Fruit fly (Drosophila melanogaster): Measurements from ENCODE around the gene Cox10.
A peak's percentile ranks its signal among the peaks of the same experiment; 100 is the strongest.

The Cox10 gene

dm6 chr2L:10339212-10339721, 8.0 kb downstream of the Cox10 start, which contains the start of gene SamDC (continued):
- TF ChIP-seq trh (GFP tag; optimal IDR thresholded peaks at IDR 0.05): no peak
- peak; percentile 16 for TF ChIP-seq CG7786 (GFP tag; optimal IDR thresholded peaks at IDR 0.05)
- TF ChIP-seq Doc3 (GFP tag; IDR thresholded peaks at IDR 0.05; ENCODE audit: partially characterized antibody): peak; percentile 68
- TF ChIP-seq corto (GFP tag; optimal IDR thresholded peaks at IDR 0.05): peak; percentile 19
- no peak for TF ChIP-seq luna (GFP tag; optimal IDR thresholded peaks at IDR 0.05)
- peak; percentile 87 for TF ChIP-seq CG6791 (GFP tag; IDR thresholded peaks at IDR 0.05; ENCODE audit: partially characterized antibody)
- TF ChIP-seq CG10267 (tag; optimal IDR thresholded peaks at IDR 0.05): peak; percentile 58
- TF ChIP-seq nerfin-1 (tag; optimal IDR thresholded peaks at IDR 0.05): no peak
- TF ChIP-seq ci (GFP tag; IDR thresholded peaks at IDR 0.05): peak; percentile 66; the same call in 2 of the 3 replicates
- TF ChIP-seq pan (optimal IDR thresholded peaks at IDR 0.05): no peak
- peak in 1 of 2 experiments; percentile 49 for TF ChIP-seq pan (GFP tag; optimal IDR thresholded peaks at IDR 0.05 in 1 of 2, IDR thresholded peaks at IDR 0.05 in 1 of 2)
- TF ChIP-seq CG34224 (GFP tag; IDR thresholded peaks at IDR 0.05; ENCODE audit: partially characterized antibody): peak; percentile 79
- no peak for TF ChIP-seq wor (GFP tag; IDR thresholded peaks at IDR 0.05)
- peak; percentile 4 for TF ChIP-seq Max (GFP tag; optimal IDR thresholded peaks at IDR 0.05)
- no peak for TF ChIP-seq esg (GFP tag; conservative IDR thresholded peaks at IDR 0.05)
- no peak for TF ChIP-seq CG4854 (GFP tag; optimal IDR thresholded peaks at IDR 0.05)
- peak; percentile 42 for TF ChIP-seq CG4617 (GFP tag; optimal IDR thresholded peaks at IDR 0.05; ENCODE audit: borderline replicate concordance)
- peak; percentile 14 for TF ChIP-seq CG5245 (GFP tag; optimal IDR thresholded peaks at IDR 0.05)
- TF ChIP-seq Nf-YB (GFP tag; optimal IDR thresholded peaks at IDR 0.05): peak; percentile 4
- TF ChIP-seq CG10209 (GFP tag; optimal IDR thresholded peaks at IDR 0.05): peak; percentile 36
- TF ChIP-seq CG15011 (GFP tag; optimal IDR thresholded peaks at IDR 0.05): no peak
- peak; percentile 10 for TF ChIP-seq chn (GFP tag; optimal IDR thresholded peaks at IDR 0.05)
- TF ChIP-seq CG6854 (GFP tag; optimal IDR thresholded peaks at IDR 0.05): peak; percentile 33
- TF ChIP-seq NfI (GFP tag; optimal IDR thresholded peaks at IDR 0.05): peak; percentile 46
- no peak for TF ChIP-seq gcm2 (GFP tag; optimal IDR thresholded peaks at IDR 0.05)
- TF ChIP-seq E2f2 (GFP tag; IDR thresholded peaks at IDR 0.05): peak; percentile 42
- no peak; the same call in 1 of the 2 replicates for TF ChIP-seq peb (GFP tag; IDR thresholded peaks at IDR 0.05)
- TF ChIP-seq stwl (tag; optimal IDR thresholded peaks at IDR 0.05): peak; percentile 78
- TF ChIP-seq Eip74EF (GFP tag; optimal IDR thresholded peaks at IDR 0.05): peak in 1 of 2 experiments; percentile 94
- peak; percentile 63 for TF ChIP-seq CG8924 (tag; optimal IDR thresholded peaks at IDR 0.05)
- TF ChIP-seq CG10979 (tag; optimal IDR thresholded peaks at IDR 0.05): peak; percentile 16
- TF ChIP-seq ham (GFP tag; IDR thresholded peaks at IDR 0.05): no peak
- TF ChIP-seq trem (tag; optimal IDR thresholded peaks at IDR 0.05): peak; percentile 45
- no peak for TF ChIP-seq odd (GFP tag; optimal IDR thresholded peaks at IDR 0.05)
- TF ChIP-seq Scr (GFP tag; IDR thresholded peaks at IDR 0.05; ENCODE audit: partially characterized antibody): peak; percentile 85
- TF ChIP-seq gro (GFP tag; optimal IDR thresholded peaks at IDR 0.05): peak; percentile 52
- TF ChIP-seq Bgb (GFP tag; IDR thresholded peaks at IDR 0.05; ENCODE audit: partially characterized antibody): peak; percentile 93
- no peak for TF ChIP-seq dimm (GFP tag; IDR thresholded peaks at IDR 0.05)
- TF ChIP-seq Six4 (GFP tag; optimal IDR thresholded peaks at IDR 0.05): no peak
- TF ChIP-seq pb (GFP tag; optimal IDR thresholded peaks at IDR 0.05): peak; percentile 39
- TF ChIP-seq emc (GFP tag; optimal IDR thresholded peaks at IDR 0.05): no peak
- peak; percentile 17 for TF ChIP-seq CG8944 (GFP tag; optimal IDR thresholded peaks at IDR 0.05)
- TF ChIP-seq CG14860 (GFP tag; IDR thresholded peaks at IDR 0.05; ENCODE audit: partially characterized antibody): peak; percentile 61
- no peak for TF ChIP-seq tup (GFP tag; optimal IDR thresholded peaks at IDR 0.05)
- no peak for TF ChIP-seq Blimp-1 (GFP tag; optimal IDR thresholded peaks at IDR 0.05)
- peak; percentile 55 for TF ChIP-seq CG30403 (GFP tag; optimal IDR thresholded peaks at IDR 0.05)
- peak; percentile 27; the same call in 1 of the 2 replicates for TF ChIP-seq Adf1 (GFP tag; IDR thresholded peaks at IDR 0.05)
- TF ChIP-seq Taf1 (GFP tag; IDR thresholded peaks at IDR 0.05): 0 out of 2 replicates have a peak, but pooled peaks have one; percentile 15
- TF ChIP-seq CG10366 (GFP tag; IDR thresholded peaks at IDR 0.05): no peak; the same call in 1 of the 2 replicates

Data from whole organism, embryonic.